Fruit fly (Drosophila melanogaster) whole organism, pupa: Measurements from ENCODE around the gene Tango10.

Experiments used
- CG10348 ChIP-seq: fragments of 200-800 bp; sonication (Bioruptor generic); IDR thresholded peaks from 2 replicates; pipeline ENCODE4 v1.3.6; 2022; ENCODE audit warnings: missing biosample characterization, missing genetic modification characterization
- CG14655 ChIP-seq: fragments of 200-800 bp; sonication (Bioruptor generic); optimal IDR thresholded peaks from 3 replicates; lab custom pipeline; 2017; ENCODE audit warnings: mild to moderate bottlenecking, missing biosample characterization, missing genetic modification reagents, missing genetic modification characterization
- CG34367 ChIP-seq: fragments of 200-800 bp; sonication (Bioruptor generic); optimal IDR thresholded peaks from 2 replicates; lab custom pipeline; 2018; ENCODE audit warnings: missing biosample characterization, mild to moderate bottlenecking, missing genetic modification characterization
- CG4496 ChIP-seq: fragments of 200-800 bp; sonication (Bioruptor generic); IDR thresholded peaks from 3 replicates; pipeline ENCODE4 v1.3.6; 2022; ENCODE audit warnings: missing biosample characterization, missing genetic modification characterization
- CG8159 ChIP-seq: fragments of 200-800 bp; sonication (Bioruptor generic); optimal IDR thresholded peaks from 3 replicates; lab custom pipeline; 2018; ENCODE audit warnings: missing biosample characterization, mild to moderate bottlenecking, missing genetic modification characterization, moderate library complexity
- CG8301 ChIP-seq: fragments of 200-800 bp; sonication (Bioruptor generic); optimal IDR thresholded peaks from 2 replicates; lab custom pipeline; 2018; ENCODE audit warnings: missing biosample characterization, mild to moderate bottlenecking, missing genetic modification characterization
- CG9948 ChIP-seq: fragments of 200-800 bp; sonication (Bioruptor generic); optimal IDR thresholded peaks from 2 replicates; lab custom pipeline; 2018; ENCODE audit warnings: missing biosample characterization, mild to moderate bottlenecking, missing genetic modification characterization, moderate library complexity
- D1 ChIP-seq: fragments of 200-800 bp; sonication (Bioruptor generic); optimal IDR thresholded peaks from 2 replicates; lab custom pipeline; 2018; ENCODE audit warnings: missing biosample characterization, mild to moderate bottlenecking, missing genetic modification characterization, moderate library complexity
- Ets98B ChIP-seq: fragments of 200-800 bp; sonication (Bioruptor generic); IDR thresholded peaks from 2 replicates; pipeline ENCODE4 v1.3.6; 2022; ENCODE audit warnings: missing biosample characterization, missing genetic modification characterization
- fd96Ca ChIP-seq: fragments of 200-800 bp; sonication (Bioruptor generic); IDR thresholded peaks from 3 replicates; pipeline ENCODE4 v1.3.6; 2022; ENCODE audit warnings: missing biosample characterization, missing genetic modification characterization
- gl ChIP-seq: fragments of 200-800 bp; sonication (Bioruptor generic); optimal IDR thresholded peaks from 2 replicates; lab custom pipeline; 2018; ENCODE audit warnings: missing biosample characterization, mild to moderate bottlenecking, missing genetic modification characterization

- no peak for TF ChIP-seq CG8301
- TF ChIP-seq CG9948, result no peak
- TF ChIP-seq CG34367 (tag; lab: Kevin White, UChicago), result no peak
- TF ChIP-seq CG14655 (GFP tag; lab: Kevin White, UChicago), result no peak
- TF ChIP-seq fd96Ca (GFP tag; lab: Robert Waterston, UW), result no peak
- TF ChIP-seq CG4496 (GFP tag; lab: Robert Waterston, UW), result no peak
- no peak for TF ChIP-seq CG8159 (tag; lab: Kevin White, UChicago)
- no peak for TF ChIP-seq Ets98B (GFP tag; lab: Robert Waterston, UW)
- TF ChIP-seq CG10348, result no peak
- TF ChIP-seq D1 (tag; lab: Kevin White, UChicago), result no peak
- TF ChIP-seq gl (tag; lab: Kevin White, UChicago), result no peak
Measured at dm6 chrX:11728999-11729398, 9.0 kb downstream of the Tango10 start, which contains the start of gene inaF-D.
